Worm (Caenorhabditis elegans): ENCODE measurements around the gene nuo-5.

DNA sequence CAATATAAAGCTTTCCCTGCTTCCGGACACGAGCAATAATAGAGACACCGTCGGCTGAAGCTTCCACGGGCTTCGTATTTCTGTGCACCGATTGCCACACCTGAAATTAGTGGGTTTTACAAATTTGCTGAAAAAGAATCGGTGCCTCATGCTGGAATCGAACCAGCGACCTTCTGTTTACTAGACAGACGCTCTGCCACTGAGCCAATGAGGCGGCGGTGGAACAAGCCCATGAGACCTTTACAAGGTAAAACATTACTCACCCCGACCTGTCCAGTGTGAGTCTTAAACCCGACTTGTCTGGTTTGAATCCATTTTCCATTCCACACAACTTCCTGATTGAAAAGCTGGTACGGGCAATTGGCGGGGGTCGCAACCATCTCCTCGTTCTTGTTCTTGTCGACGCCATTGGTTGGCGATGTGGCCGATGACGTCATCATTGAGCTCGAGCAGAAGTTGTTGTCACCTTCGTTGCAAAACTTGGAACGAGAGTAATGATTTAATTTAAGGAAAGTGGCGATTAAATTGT is 34.2 kb upstream of the nuo-5 start, which contains the start of gene ndx-2:
- TF ChIP-seq pqm-1 (tag; optimal IDR thresholded peaks at IDR 0.05) (no peak), unc-62 (GFP tag; optimal IDR thresholded peaks at IDR 0.05 in 1 of 2) (no peak), unc-62 (tag; optimal IDR thresholded peaks at IDR 0.05) (no peak), aly-2 (tag; optimal IDR thresholded peaks at IDR 0.05) (no peak), gei-8 (GFP tag; optimal IDR thresholded peaks at IDR 0.05) (no peak)

Measured in whole organism, L4 larva.